Worm (Caenorhabditis elegans) whole organism, early embryonic: Measurements from ENCODE around the gene gst-5.
"Not testable (repeated sequence)": the region's sequence is repeated elsewhere in the genome, so short reads cannot be mapped to it uniquely, and the experiment has no call there.

Source experiments
- ama-1 ChIP-seq: fragments of 150-350 bp; optimal IDR thresholded peaks from 2 replicates; lab custom pipeline; 2014
- ets-7 ChIP-seq: sonication (generic microtip); optimal IDR thresholded peaks from 2 replicates; lab custom pipeline; 2016; ENCODE audit warnings: missing genotype, missing genetic modification characterization, missing compliant biosample characterization
- flt-1 ChIP-seq: fragments of 200-800 bp; sonication (Bioruptor generic); IDR thresholded peaks from 2 replicates; pipeline ENCODE4 v1.3.6; 2022; ENCODE audit warnings: missing genetic modification characterization, missing compliant biosample characterization
- pes-1 ChIP-seq: fragments of 200-800 bp; sonication (Bioruptor generic); IDR thresholded peaks from 2 replicates; pipeline ENCODE4 v1.3.6; 2022; ENCODE audit warnings: missing genetic modification reagents, missing genetic modification characterization, missing compliant biosample characterization
- sea-1 ChIP-seq: fragments of 200-800 bp; sonication (Bioruptor generic); conservative IDR thresholded peaks from 2 replicates; pipeline ENCODE4 v1.3.6; 2022; ENCODE audit warnings: missing genetic modification characterization, missing compliant biosample characterization
- tbx-11 ChIP-seq: fragments of 200-800 bp; sonication (Bioruptor generic); IDR thresholded peaks from 2 replicates; pipeline ENCODE4 v1.3.6; 2022; ENCODE audit warnings: missing genetic modification characterization, missing compliant biosample characterization
- tbx-37 ChIP-seq: fragments of 200-800 bp; sonication (Bioruptor generic); conservative IDR thresholded peaks from 2 replicates; pipeline ENCODE4 v1.3.6; 2022; ENCODE audit warnings: missing genetic modification reagents, missing genetic modification characterization, missing compliant biosample characterization

- TF ChIP-seq ets-7 (tag; lab: Kevin White, UChicago); sea-1 (GFP tag; lab: Robert Waterston, UW); ama-1 (lab: Kevin White, UChicago); pes-1 (GFP tag; lab: Robert Waterston, UW); flt-1; tbx-37 (GFP tag; lab: Robert Waterston, UW); tbx-11 (GFP tag; lab: Robert Waterston, UW): not testable (repeated sequence)
These were observed 8.2 kb upstream of the gst-5 start, which contains the start of gene R03D7.15 for ce11 chrII:10941918-10942317.
